Worm (Caenorhabditis elegans): ENCODE results near the gene clec-65.

clec-65 gene

ce11 chrII:12878071-12878668 lies 23.0 kb upstream of the clec-65 start, which contains the start of gene gsy-1:
Gene gsy-1, minus strand, starts transcription at chrII:12878121.
- TF ChIP-seq somi-1 (GFP tag; optimal IDR thresholded peaks at IDR 0.05): no peak
- TF ChIP-seq madf-6 (GFP tag; IDR thresholded peaks at IDR 0.05): 0 out of 2 replicates have a peak, but pooled peaks have one; percentile 17
- no peak for TF ChIP-seq F33H1.4 (GFP tag; IDR thresholded peaks at IDR 0.05)
- no peak for TF ChIP-seq tbp1 (GFP tag; optimal IDR thresholded peaks at IDR 0.05)
- no peak for TF ChIP-seq nfya-1 (tag; optimal IDR thresholded peaks at IDR 0.05; ENCODE audit: borderline replicate concordance, insufficient read depth)
- TF ChIP-seq nfyb-1 (GFP tag; IDR thresholded peaks at IDR 0.05): 0 out of 2 replicates have a peak, but pooled peaks have one; percentile 48
- no peak for TF ChIP-seq F52B5.7 (tag; optimal IDR thresholded peaks at IDR 0.05)
- TF ChIP-seq B0019.2 (GFP tag; conservative IDR thresholded peaks at IDR 0.05): no peak
- no peak for TF ChIP-seq F49E8.2 (tag; optimal IDR thresholded peaks at IDR 0.05; ENCODE audit: insufficient read depth)

- TF ChIP-seq egrh-3 (GFP tag; IDR thresholded peaks at IDR 0.05) (peak; percentile 40; the same call in 1 of the 2 replicates), ekl-4 (GFP tag; IDR thresholded peaks at IDR 0.05) (no peak), mcd-1 (GFP tag; IDR thresholded peaks at IDR 0.05) (0 out of 2 replicates have a peak, but pooled peaks have one; percentile 22), lin-40 (tag; optimal IDR thresholded peaks at IDR 0.05) (peak; percentile 53), nhr-90 (tag; optimal IDR thresholded peaks at IDR 0.05) (peak; percentile 29), K11D2.4 (GFP tag; IDR thresholded peaks at IDR 0.05) (peak; percentile 48; the same call in 1 of the 2 replicates), nhr-27 (tag; optimal IDR thresholded peaks at IDR 0.05) (no peak), ama-1 (optimal IDR thresholded peaks at IDR 0.05) (peak; percentile 28), ama-1 (GFP tag; optimal IDR thresholded peaks at IDR 0.05) (no peak), hmg-1.2 (GFP tag; IDR thresholded peaks at IDR 0.05) (peak; percentile 75; the same call in 1 of the 2 replicates), ets-4 (GFP tag; optimal IDR thresholded peaks at IDR 0.05) (peak; percentile 50), attf-5 (GFP tag; optimal IDR thresholded peaks at IDR 0.05) (peak; percentile 57), F23B12.7 (tag; optimal IDR thresholded peaks at IDR 0.05; ENCODE audit: insufficient read depth) (peak; percentile 54), K12H6.12 (tag; optimal IDR thresholded peaks at IDR 0.05) (peak; percentile 15), repo-1 (tag; optimal IDR thresholded peaks at IDR 0.05) (peak; percentile 24), ztf-26 (tag; optimal IDR thresholded peaks at IDR 0.05) (peak; percentile 23), D2030.7 (GFP tag; IDR thresholded peaks at IDR 0.05) (no peak), madf-6 (GFP tag; IDR thresholded peaks at IDR 0.05) (0 out of 2 replicates have a peak, but pooled peaks have one; percentile 19), F57C9.4 (tag; optimal IDR thresholded peaks at IDR 0.05) (no peak), B0336.3 (GFP tag; IDR thresholded peaks at IDR 0.05) (peak; percentile 77; the same call in 1 of the 2 replicates), ceh-40 (GFP tag; IDR thresholded peaks at IDR 0.05) (no peak), chd-7 (tag; optimal IDR thresholded peaks at IDR 0.05) (peak; percentile 60), Y67H2A.10 (GFP tag; conservative IDR thresholded peaks at IDR 0.05) (no peak), nhr-80 (tag; optimal IDR thresholded peaks at IDR 0.05) (peak; percentile 94), attf-6 (GFP tag; IDR thresholded peaks at IDR 0.05) (no peak), egl-18 (GFP tag; IDR thresholded peaks at IDR 0.05) (no peak), tbp1 (GFP tag; optimal IDR thresholded peaks at IDR 0.05) (peak; percentile 62), mxl-1 (tag; optimal IDR thresholded peaks at IDR 0.05) (peak; percentile 16), rec-8 (tag; optimal IDR thresholded peaks at IDR 0.05) (no peak), madf-10 (tag; optimal IDR thresholded peaks at IDR 0.05) (peak; percentile 67), tlf-1 (GFP tag; optimal IDR thresholded peaks at IDR 0.05) (peak; percentile 40), Y95B8A.8 (GFP tag; IDR thresholded peaks at IDR 0.05) (0 out of 2 replicates have a peak, but pooled peaks have one; percentile 59), zfh-2 (GFP tag; conservative IDR thresholded peaks at IDR 0.05) (peak; percentile 75), lin-54 (GFP tag; optimal IDR thresholded peaks at IDR 0.05) (peak; percentile 14), hsf-1 (GFP tag; IDR thresholded peaks at IDR 0.05) (no peak), ceh-27 (GFP tag; optimal IDR thresholded peaks at IDR 0.05) (peak; percentile 19), ztf-22 (GFP tag; optimal IDR thresholded peaks at IDR 0.05) (peak; percentile 66), akir-1 (GFP tag; optimal IDR thresholded peaks at IDR 0.05) (no peak)
Observed at ce11 chrII:12878697-12879096, 22.4 kb upstream of the clec-65 start.
